Worm (Caenorhabditis elegans): ENCODE measurements around the gene zipt-16.

The zipt-16 gene

DNA sequence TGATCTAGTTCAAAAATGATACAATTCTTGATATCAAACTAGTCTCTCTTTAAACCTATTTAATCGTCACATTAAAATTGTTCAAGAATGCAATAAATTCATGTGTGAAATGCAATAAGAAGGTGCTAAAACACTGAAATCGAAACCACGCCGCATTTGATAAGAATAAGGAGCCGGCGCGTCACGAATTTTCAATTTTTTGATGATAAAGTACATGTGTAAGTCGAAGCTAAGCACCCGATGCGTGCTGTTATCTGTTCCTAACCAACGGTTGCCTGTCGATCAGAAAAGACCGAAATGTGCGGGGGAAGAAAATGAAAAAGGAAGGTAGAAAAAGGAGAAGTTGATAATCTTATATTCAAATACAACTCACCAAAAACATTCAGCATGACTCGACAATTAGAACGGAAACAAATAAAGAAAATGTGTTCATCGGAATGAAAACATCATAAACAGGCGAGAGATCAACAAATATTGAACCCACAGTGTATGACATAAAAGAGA lies 7.4 kb downstream of the zipt-16 start, which contains the start of gene aat-6 (continued):
- TF ChIP-seq pha-4 (GFP tag; IDR thresholded peaks at IDR 0.05), result no peak
- TF ChIP-seq pha-4 (tag; optimal IDR thresholded peaks at IDR 0.05), result no peak
- TF ChIP-seq F44E2.7 (GFP tag; IDR thresholded peaks at IDR 0.05), result no peak
- TF ChIP-seq dve-1 (tag; optimal IDR thresholded peaks at IDR 0.05; ENCODE audit: insufficient read depth), result peak; percentile 71
- no peak for TF ChIP-seq F37D6.2 (tag; optimal IDR thresholded peaks at IDR 0.05)
- peak; percentile 28 for TF ChIP-seq nhr-48 (tag; optimal IDR thresholded peaks at IDR 0.05)
- no peak for TF ChIP-seq snpc-1.2 (GFP tag; IDR thresholded peaks at IDR 0.05)
- no peak for TF ChIP-seq arid-1 (GFP tag; conservative IDR thresholded peaks at IDR 0.05)
- no peak; the same call in 1 of the 2 replicates for TF ChIP-seq lin-1 (GFP tag; IDR thresholded peaks at IDR 0.05)
- no peak for TF ChIP-seq ZK546.5 (tag; optimal IDR thresholded peaks at IDR 0.05)
- TF ChIP-seq T20F7.1 (GFP tag; optimal IDR thresholded peaks at IDR 0.05), result no peak
- no peak for TF ChIP-seq nhr-111 (GFP tag; optimal IDR thresholded peaks at IDR 0.05)
- no peak for TF ChIP-seq unc-62 (GFP tag; optimal IDR thresholded peaks at IDR 0.05 in 1 of 2)
- TF ChIP-seq unc-62 (tag; optimal IDR thresholded peaks at IDR 0.05), result no peak
- TF ChIP-seq hif-1 (tag; optimal IDR thresholded peaks at IDR 0.05), result no peak
- no peak for TF ChIP-seq dmd-9 (GFP tag; IDR thresholded peaks at IDR 0.05)
- TF ChIP-seq lsy-2 (tag; optimal IDR thresholded peaks at IDR 0.05), result no peak
- TF ChIP-seq fos-1 (tag; optimal IDR thresholded peaks at IDR 0.05), result no peak
- peak; percentile 94 for TF ChIP-seq dmd-6 (GFP tag; IDR thresholded peaks at IDR 0.05)
- no peak for TF ChIP-seq daf-16 (GFP tag; optimal IDR thresholded peaks at IDR 0.05)
- peak; percentile 70 for TF ChIP-seq daf-16 (tag; optimal IDR thresholded peaks at IDR 0.05)
- TF ChIP-seq hlh-11 (tag; optimal IDR thresholded peaks at IDR 0.05), result peak; percentile 84
- TF ChIP-seq spr-1 (tag; optimal IDR thresholded peaks at IDR 0.05), result no peak
- no peak for TF ChIP-seq nhr-6 (tag; optimal IDR thresholded peaks at IDR 0.05)
- TF ChIP-seq lin-15B (tag; optimal IDR thresholded peaks at IDR 0.05), result no peak
- TF ChIP-seq zfp-2 (tag; optimal IDR thresholded peaks at IDR 0.05), result no peak
- no peak for TF ChIP-seq mdt-29 (GFP tag; IDR thresholded peaks at IDR 0.05)
- TF ChIP-seq aha-1 (tag), result no peak
- no peak for TF ChIP-seq daf-8 (GFP tag; IDR thresholded peaks at IDR 0.05)
- TF ChIP-seq Y75B8A.6 (GFP tag; IDR thresholded peaks at IDR 0.05), result no peak
- peak; percentile 82; the same call in 1 of the 2 replicates for TF ChIP-seq tra-1 (GFP tag; IDR thresholded peaks at IDR 0.05)
- no peak for TF ChIP-seq ceh-82 (tag; optimal IDR thresholded peaks at IDR 0.05)
- no peak for TF ChIP-seq dpl-1 (GFP tag; optimal IDR thresholded peaks at IDR 0.05)

DNA sequence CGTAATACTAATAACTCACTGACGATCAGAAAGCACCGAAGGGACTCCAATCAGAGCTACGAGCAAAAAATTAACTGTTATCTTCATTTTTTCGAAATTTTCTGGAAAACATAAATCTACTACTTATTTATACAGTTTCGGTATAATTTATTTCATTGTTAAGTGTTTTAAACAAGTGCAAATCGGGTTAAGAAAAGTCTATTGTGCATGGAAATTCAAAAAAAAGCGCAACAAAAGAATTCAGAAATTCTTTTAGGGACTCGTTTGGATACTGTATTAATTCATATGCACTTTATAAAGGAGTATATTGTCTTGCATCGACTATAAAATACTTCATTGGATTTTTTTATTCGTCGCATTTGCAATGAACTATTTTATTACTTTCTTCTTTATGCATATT lies 9.4 kb downstream of the zipt-16 start, which contains the start of the genes nas-20 and nas-21:
TSS of gene nas-20 (minus strand) at position 101 of the 400 bp plus-strand sequence.
TSS of gene nas-21 (plus strand) at position 356 of the 400 bp plus-strand sequence.
- TF ChIP-seq saeg-2 (GFP tag; IDR thresholded peaks at IDR 0.05) (no peak), madf-5 (GFP tag; IDR thresholded peaks at IDR 0.05) (no peak), snpc-1.2 (GFP tag; IDR thresholded peaks at IDR 0.05) (no peak)

DNA sequence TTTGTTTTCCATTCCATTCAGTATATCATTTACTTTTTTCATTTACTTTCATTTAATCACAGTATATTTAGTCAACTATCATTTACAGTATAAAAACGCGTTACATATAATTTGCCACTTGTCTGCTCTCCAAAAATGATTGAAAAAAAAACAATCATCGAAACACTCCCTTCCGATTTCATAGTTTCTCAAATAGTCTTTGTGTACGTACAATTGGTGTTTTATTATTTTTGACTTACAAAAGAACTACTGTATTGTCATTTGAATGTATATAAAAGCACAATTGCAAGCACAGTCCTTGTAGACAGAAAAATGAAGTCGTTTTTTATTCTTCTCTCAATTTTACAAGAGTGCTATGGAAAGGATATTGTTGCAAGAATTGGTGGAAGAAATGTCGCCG lies 11.6 kb downstream of the zipt-16 start, which contains the start of gene nas-22:
TSS of gene nas-22 (plus strand) at position 301 of the 400 bp plus-strand sequence.
- no peak for TF ChIP-seq duxl-1 (tag; optimal IDR thresholded peaks at IDR 0.05; ENCODE audit: poor library complexity)
- no peak for TF ChIP-seq spr-1 (tag; optimal IDR thresholded peaks at IDR 0.05)
- no peak for TF ChIP-seq F44E2.7 (GFP tag; IDR thresholded peaks at IDR 0.05)
- TF ChIP-seq nhr-42 (GFP tag; IDR thresholded peaks at IDR 0.05), result no peak
- no peak for TF ChIP-seq nhr-28 (tag; optimal IDR thresholded peaks at IDR 0.05)
- no peak for TF ChIP-seq Y48G9A.11 (GFP tag; IDR thresholded peaks at IDR 0.05)
- TF ChIP-seq ceh-62 (tag; optimal IDR thresholded peaks at IDR 0.05), result no peak
- no peak for TF ChIP-seq daf-8 (GFP tag; IDR thresholded peaks at IDR 0.05)
- TF ChIP-seq mxl-3 (GFP tag; optimal IDR thresholded peaks at IDR 0.05), result no peak
- no peak for TF ChIP-seq zip-2 (tag; optimal IDR thresholded peaks at IDR 0.05)
- TF ChIP-seq spr-3 (GFP tag; optimal IDR thresholded peaks at IDR 0.05), result no peak
- TF ChIP-seq arid-1 (GFP tag; conservative IDR thresholded peaks at IDR 0.05), result no peak
- no peak for TF ChIP-seq nhr-48 (tag; optimal IDR thresholded peaks at IDR 0.05)
- no peak for TF ChIP-seq aha-1 (tag)
- no peak for TF ChIP-seq nhr-111 (GFP tag; optimal IDR thresholded peaks at IDR 0.05)
- no peak for TF ChIP-seq ceh-20 (GFP tag; IDR thresholded peaks at IDR 0.05)
- no peak for TF ChIP-seq T26A8.4 (GFP tag; IDR thresholded peaks at IDR 0.05)
- no peak for TF ChIP-seq nhr-41 (GFP tag; IDR thresholded peaks at IDR 0.05)
- TF ChIP-seq Y75B8A.6 (GFP tag; IDR thresholded peaks at IDR 0.05), result no peak

Measured in whole organism, L4 larva.